Worm (Caenorhabditis elegans) whole organism, young adult: ENCODE results near the gene C52G5.3.
A peak's percentile ranks its signal among the peaks of the same experiment; 100 is the strongest.

Experiments used
- B0019.2 ChIP-seq: fragments of 200-800 bp; sonication (Bioruptor generic); conservative IDR thresholded peaks from 2 replicates; pipeline ENCODE4 v1.3.6; 2022; ENCODE audit warnings: missing genetic modification reagents, missing genetic modification characterization, missing compliant biosample characterization
- B0261.1 ChIP-seq: sonication (generic microtip); optimal IDR thresholded peaks from 2 replicates; lab custom pipeline; 2016; ENCODE audit warnings: mild to moderate bottlenecking, missing genetic modification characterization, moderate library complexity, missing compliant biosample characterization
- C06A6.2 ChIP-seq: fragments of 200-800 bp; sonication (Bioruptor generic); conservative IDR thresholded peaks from 2 replicates; pipeline ENCODE4 v1.3.6; 2022; ENCODE audit warnings: missing genetic modification characterization, missing compliant biosample characterization
- C17E4.6 ChIP-seq: fragments of 200-800 bp; sonication (Bioruptor generic); IDR thresholded peaks from 2 replicates; pipeline ENCODE4 v1.3.6; 2022; ENCODE audit warnings: missing genetic modification reagents, missing genetic modification characterization, missing compliant biosample characterization
- D2030.7 ChIP-seq: fragments of 200-800 bp; sonication (Bioruptor generic); IDR thresholded peaks from 2 replicates; pipeline ENCODE4 v1.3.6; 2022; ENCODE audit warnings: missing genetic modification reagents, missing genetic modification characterization, missing compliant biosample characterization
- F22D6.2 ChIP-seq: sonication (generic microtip); optimal IDR thresholded peaks from 2 replicates; lab custom pipeline; 2016; ENCODE audit warnings: mild to moderate bottlenecking, missing genetic modification characterization, missing compliant biosample characterization
- F52B5.7 ChIP-seq: sonication (generic microtip); optimal IDR thresholded peaks from 2 replicates; lab custom pipeline; 2016; ENCODE audit warnings: mild to moderate bottlenecking, missing genetic modification characterization, missing compliant biosample characterization
- F57A8.1 ChIP-seq: fragments of 200-800 bp; sonication (Bioruptor generic); optimal IDR thresholded peaks from 2 replicates; lab custom pipeline; 2018; ENCODE audit warnings: mild to moderate bottlenecking, missing genetic modification characterization, moderate library complexity, missing compliant biosample characterization
- F57C9.4 ChIP-seq: sonication (generic microtip); optimal IDR thresholded peaks from 2 replicates; lab custom pipeline; 2017; ENCODE audit warnings: mild to moderate bottlenecking, missing genetic modification characterization, missing compliant biosample characterization
- K11D2.4 ChIP-seq: fragments of 200-800 bp; sonication (Bioruptor generic); IDR thresholded peaks from 2 replicates; pipeline ENCODE4 v1.3.6; 2022; ENCODE audit warnings: missing genetic modification reagents, missing genetic modification characterization, missing compliant biosample characterization
- T26A5.8 ChIP-seq: sonication (generic microtip); optimal IDR thresholded peaks from 2 replicates; lab custom pipeline; 2016; ENCODE audit warnings: missing genetic modification characterization, missing compliant biosample characterization
- Y53G8AR.9 ChIP-seq: fragments of 200-800 bp; sonication (Bioruptor generic); conservative IDR thresholded peaks from 2 replicates; pipeline ENCODE4 v1.3.6; 2022; ENCODE audit warnings: missing genetic modification reagents, missing genetic modification characterization, missing compliant biosample characterization
- Y79H2A.3 ChIP-seq: fragments of 200-800 bp; sonication (Bioruptor generic); conservative IDR thresholded peaks from 2 replicates; pipeline ENCODE4 v1.3.6; 2022; ENCODE audit warnings: missing genetic modification reagents, missing genetic modification characterization, missing compliant biosample characterization
- ZK185.1 ChIP-seq: sonication (generic microtip); optimal IDR thresholded peaks from 2 replicates; lab custom pipeline; 2016; ENCODE audit warnings: mild to moderate bottlenecking, missing genetic modification characterization, missing compliant biosample characterization; ENCODE audit not compliant: poor library complexity, severe bottlenecking
- aptf-2 ChIP-seq: fragments of 200-800 bp; sonication (Bioruptor generic); conservative IDR thresholded peaks from 2 replicates; pipeline ENCODE4 v1.3.6; 2022; ENCODE audit warnings: missing genetic modification reagents, missing genetic modification characterization, missing compliant biosample characterization
- aptf-3 ChIP-seq: fragments of 200-800 bp; sonication (Bioruptor generic); IDR thresholded peaks from 2 replicates; pipeline ENCODE4 v1.3.6; 2022; ENCODE audit warnings: missing genetic modification characterization, missing compliant biosample characterization
- atf-7 ChIP-seq: sonication (generic microtip); optimal IDR thresholded peaks from 2 replicates; lab custom pipeline; 2017; ENCODE audit warnings: mild to moderate bottlenecking, missing genetic modification characterization, missing compliant biosample characterization
- bed-1 ChIP-seq: fragments of 200-800 bp; sonication (Bioruptor generic); IDR thresholded peaks from 2 replicates; pipeline ENCODE4 v1.3.6; 2022; ENCODE audit warnings: missing genetic modification reagents, missing genetic modification characterization, missing compliant biosample characterization
- bed-2 ChIP-seq: fragments of 200-800 bp; sonication (Bioruptor generic); IDR thresholded peaks from 2 replicates; pipeline ENCODE4 v1.3.6; 2022; ENCODE audit warnings: missing genetic modification reagents, missing genetic modification characterization, missing compliant biosample characterization
- ceh-100 ChIP-seq: fragments of 200-800 bp; sonication (Bioruptor generic); IDR thresholded peaks from 2 replicates; pipeline ENCODE4 v1.3.6; 2022; ENCODE audit warnings: missing genetic modification reagents, missing genetic modification characterization, missing compliant biosample characterization
- chd-7 ChIP-seq: sonication (generic microtip); optimal IDR thresholded peaks from 2 replicates; lab custom pipeline; 2016; ENCODE audit warnings: mild to moderate bottlenecking, missing genetic modification characterization, moderate library complexity, missing compliant biosample characterization
- ets-4 ChIP-seq: fragments of 200-800 bp; sonication (Bioruptor generic); optimal IDR thresholded peaks from 2 replicates; lab custom pipeline; 2018; ENCODE audit warnings: mild to moderate bottlenecking, missing genetic modification characterization, missing compliant biosample characterization
- gei-17 ChIP-seq: fragments of 200-800 bp; sonication (Bioruptor generic); optimal IDR thresholded peaks from 2 replicates; lab custom pipeline; 2018; ENCODE audit warnings: mild to moderate bottlenecking, missing genetic modification characterization, missing compliant biosample characterization
- hlh-12 ChIP-seq: sonication (generic microtip); optimal IDR thresholded peaks from 2 replicates; lab custom pipeline; 2016; ENCODE audit warnings: missing genetic modification characterization, missing compliant biosample characterization
- hmg-20 ChIP-seq: fragments of 200-800 bp; sonication (Bioruptor generic); IDR thresholded peaks from 2 replicates; pipeline ENCODE4 v1.3.6; 2022; ENCODE audit warnings: missing genetic modification reagents, missing genetic modification characterization, missing compliant biosample characterization
- hrde-1 ChIP-seq: sonication (generic microtip); optimal IDR thresholded peaks from 2 replicates; lab custom pipeline; 2016; ENCODE audit warnings: missing genetic modification characterization, mild to moderate bottlenecking, missing compliant biosample characterization, moderate library complexity, missing genotype, missing genetic modification reagents, borderline replicate concordance
- let-607 ChIP-seq, 2 experiments: fragments of 200-800 bp in 1 of 2; sonication (Bioruptor generic) in 1 of 2; sonication (generic microtip) in 1 of 2; optimal IDR thresholded peaks; 2 replicates each; lab custom pipeline; 2016 to 2018; ENCODE audit warnings: mild to moderate bottlenecking in 2 of 2, missing compliant biosample characterization in 2 of 2, missing genetic modification characterization in 2 of 2, moderate library complexity in 2 of 2, missing genotype in 1 of 2
- lin-26 ChIP-seq: fragments of 200-800 bp; sonication (Bioruptor generic); IDR thresholded peaks from 2 replicates; pipeline ENCODE4 v1.3.6; 2022; ENCODE audit warnings: missing genetic modification reagents, missing genetic modification characterization, missing compliant biosample characterization
- lin-40 ChIP-seq: sonication (generic microtip); optimal IDR thresholded peaks from 2 replicates; lab custom pipeline; 2016; ENCODE audit warnings: missing genetic modification characterization, mild to moderate bottlenecking, missing compliant biosample characterization, missing genotype, missing genetic modification reagents
- lin-54 ChIP-seq: fragments of 200-800 bp; sonication (Bioruptor generic); optimal IDR thresholded peaks from 2 replicates; lab custom pipeline; 2018; ENCODE audit warnings: mild to moderate bottlenecking, missing genetic modification characterization, missing compliant biosample characterization
- madf-3 ChIP-seq: fragments of 200-800 bp; sonication (Bioruptor generic); IDR thresholded peaks from 2 replicates; pipeline ENCODE4 v1.3.6; 2022; ENCODE audit warnings: missing genetic modification reagents, missing genetic modification characterization, missing compliant biosample characterization
- nfya-2 ChIP-seq: fragments of 200-800 bp; sonication (Bioruptor generic); IDR thresholded peaks from 2 replicates; pipeline ENCODE4 v1.3.6; 2022; ENCODE audit warnings: missing genetic modification reagents, missing genetic modification characterization, missing compliant biosample characterization
- nhr-80 ChIP-seq: sonication (generic microtip); optimal IDR thresholded peaks from 2 replicates; lab custom pipeline; 2016; ENCODE audit warnings: missing genetic modification characterization, missing compliant biosample characterization
- pha-4 ChIP-seq: fragments of 150-350 bp; sonication (generic microtip); optimal IDR thresholded peaks from 2 replicates; lab custom pipeline; 2014; ENCODE audit warnings: missing biosample characterization, missing genetic modification reagents, missing genetic modification characterization
- rpc-1 ChIP-seq, 2 experiments: fragments of 150-350 bp in 1 of 2; sonication (generic microtip) in 1 of 2; optimal IDR thresholded peaks; 2 replicates each; lab custom pipeline; 2014 to 2018; ENCODE audit warnings: missing biosample characterization in 1 of 2, missing genetic modification characterization in 1 of 2, missing genetic modification reagents in 1 of 2, missing genotype in 1 of 2
- snpc-1.1 ChIP-seq: sonication (generic microtip); optimal IDR thresholded peaks from 2 replicates; lab custom pipeline; 2017; ENCODE audit warnings: missing genetic modification characterization, mild to moderate bottlenecking, missing compliant biosample characterization, antibody characterized with exemption, moderate library complexity, missing genotype, missing genetic modification reagents; ENCODE audit not compliant: insufficient read depth
- snpc-1.3 ChIP-seq: sonication (generic microtip); optimal IDR thresholded peaks from 2 replicates; lab custom pipeline; 2017; ENCODE audit warnings: missing genetic modification characterization, mild to moderate bottlenecking, missing compliant biosample characterization, antibody characterized with exemption, moderate library complexity, missing genotype, missing genetic modification reagents; ENCODE audit not compliant: insufficient read depth
- sptf-2 ChIP-seq: fragments of 200-800 bp; sonication (Bioruptor generic); optimal IDR thresholded peaks from 2 replicates; lab custom pipeline; 2018; ENCODE audit warnings: mild to moderate bottlenecking, missing genetic modification characterization, missing compliant biosample characterization
- tbp1 ChIP-seq: fragments of 200-800 bp; sonication (Bioruptor generic); optimal IDR thresholded peaks from 2 replicates; lab custom pipeline; 2018; ENCODE audit warnings: mild to moderate bottlenecking, missing genetic modification characterization, missing compliant biosample characterization
- tbx-9 ChIP-seq: sonication (generic microtip); optimal IDR thresholded peaks from 2 replicates; lab custom pipeline; 2016; ENCODE audit warnings: borderline replicate concordance, missing genetic modification characterization, inconsistent platforms, missing compliant biosample characterization
- tlf-1 ChIP-seq: fragments of 200-800 bp; sonication (Bioruptor generic); optimal IDR thresholded peaks from 2 replicates; lab custom pipeline; 2018; ENCODE audit warnings: mild to moderate bottlenecking, missing genetic modification characterization, missing compliant biosample characterization
- unc-62 ChIP-seq: fragments of 150-350 bp; optimal IDR thresholded peaks from 2 replicates; lab custom pipeline; 2014; ENCODE audit warnings: missing biosample characterization, missing genetic modification reagents, missing genetic modification characterization
- xnd-1 ChIP-seq: sonication (generic microtip); optimal IDR thresholded peaks from 2 replicates; lab custom pipeline; 2016; ENCODE audit warnings: missing genotype, missing genetic modification reagents, missing genetic modification characterization, missing compliant biosample characterization
- zim-3 ChIP-seq: sonication (generic microtip); optimal IDR thresholded peaks from 2 replicates; lab custom pipeline; 2017; ENCODE audit warnings: mild to moderate bottlenecking, missing genetic modification characterization, moderate library complexity, missing compliant biosample characterization
- ztf-18 ChIP-seq: sonication (generic microtip); optimal IDR thresholded peaks from 2 replicates; lab custom pipeline; 2016; ENCODE audit warnings: missing genotype, mild to moderate bottlenecking, missing genetic modification characterization, missing compliant biosample characterization
- ztf-22 ChIP-seq: fragments of 200-800 bp; sonication (Bioruptor generic); optimal IDR thresholded peaks from 2 replicates; lab custom pipeline; 2018; ENCODE audit warnings: mild to moderate bottlenecking, missing genetic modification characterization, moderate library complexity, missing compliant biosample characterization
- ztf-3 ChIP-seq: fragments of 200-800 bp; sonication (Bioruptor generic); optimal IDR thresholded peaks from 2 replicates; lab custom pipeline; 2018; ENCODE audit warnings: mild to moderate bottlenecking, missing genetic modification characterization, missing compliant biosample characterization
- ztf-6 ChIP-seq: fragments of 200-800 bp; sonication (Bioruptor generic); IDR thresholded peaks from 2 replicates; pipeline ENCODE4 v1.3.6; 2022; ENCODE audit warnings: missing genetic modification reagents, missing genetic modification characterization, missing compliant biosample characterization

C52G5.3 gene

ce11 chrX:12860711-12861287, 14.9 kb upstream of the C52G5.3 start, which contains the start of gene T14G8.3:
T14G8.3 (plus strand) TSS chrX:12861237.
- TF ChIP-seq lin-26 (GFP tag; lab: Robert Waterston, UW): no peak
- no peak for TF ChIP-seq snpc-1.1 (tag; lab: Kevin White, UChicago)
- TF ChIP-seq aptf-2: no peak
- no peak for TF ChIP-seq zim-3 (tag; lab: Kevin White, UChicago)
- TF ChIP-seq C17E4.6 (GFP tag; lab: Robert Waterston, UW): no peak
- no peak for TF ChIP-seq F22D6.2 (tag; lab: Kevin White, UChicago)
- peak; percentile 69 for TF ChIP-seq nhr-80 (tag; lab: Kevin White, UChicago)
- TF ChIP-seq ztf-18 (tag; lab: Kevin White, UChicago): peak; percentile 90
- no peak for TF ChIP-seq chd-7 (tag; lab: Kevin White, UChicago)
- no peak for TF ChIP-seq tlf-1
- no peak for TF ChIP-seq xnd-1 (tag; lab: Kevin White, UChicago)
- TF ChIP-seq atf-7 (tag; lab: Kevin White, UChicago): no peak
- no peak for TF ChIP-seq hrde-1 (tag; lab: Kevin White, UChicago)
- no peak for TF ChIP-seq D2030.7 (GFP tag; lab: Robert Waterston, UW)
- no peak for TF ChIP-seq ztf-6 (GFP tag; lab: Robert Waterston, UW)
- TF ChIP-seq hmg-20 (GFP tag; lab: Robert Waterston, UW): no peak
- no peak for TF ChIP-seq tbx-9
- peak; percentile 44 for TF ChIP-seq lin-40
- no peak for TF ChIP-seq bed-2 (GFP tag; lab: Robert Waterston, UW)
- no peak for TF ChIP-seq bed-1 (GFP tag; lab: Robert Waterston, UW)
- TF ChIP-seq K11D2.4: no peak
- no peak for TF ChIP-seq ceh-100 (GFP tag; lab: Robert Waterston, UW)
- TF ChIP-seq T26A5.8 (tag; lab: Kevin White, UChicago): no peak
- no peak for TF ChIP-seq pha-4
- no peak for TF ChIP-seq C06A6.2
- no peak for TF ChIP-seq ets-4 (GFP tag; lab: Kevin White, UChicago)
- TF ChIP-seq unc-62: no peak
- TF ChIP-seq F57C9.4 (tag; lab: Kevin White, UChicago): no peak
- TF ChIP-seq ztf-3 (GFP tag; lab: Kevin White, UChicago): no peak
- TF ChIP-seq aptf-3 (GFP tag; lab: Robert Waterston, UW): no peak
- peak; percentile 17 for TF ChIP-seq tbp1 (GFP tag; lab: Kevin White, UChicago)
- no peak for TF ChIP-seq gei-17 (GFP tag; lab: Kevin White, UChicago)
- TF ChIP-seq madf-3: no peak
- TF ChIP-seq Y79H2A.3 (GFP tag; lab: Robert Waterston, UW): no peak
- no peak for TF ChIP-seq sptf-2 (GFP tag; lab: Kevin White, UChicago)
- TF ChIP-seq B0261.1 (tag; lab: Kevin White, UChicago): no peak
- TF ChIP-seq F52B5.7 (tag; lab: Kevin White, UChicago): no peak
- no peak for TF ChIP-seq lin-54 (GFP tag; lab: Kevin White, UChicago)
- TF ChIP-seq B0019.2 (GFP tag; lab: Robert Waterston, UW): no peak
- TF ChIP-seq ZK185.1 (tag; lab: Kevin White, UChicago): no peak
- no peak for TF ChIP-seq nfya-2 (GFP tag; lab: Robert Waterston, UW)
- TF ChIP-seq F57A8.1: no peak
- peak; percentile 96 to 98 for TF ChIP-seq let-607 (tag; optimal IDR thresholded peaks at IDR 0.05; lab: Kevin White, UChicago)
- no peak for TF ChIP-seq ztf-22 (GFP tag; lab: Kevin White, UChicago)
- no peak for TF ChIP-seq hlh-12 (tag; lab: Kevin White, UChicago)
- TF ChIP-seq rpc-1 (optimal IDR thresholded peaks at IDR 0.05; lab: Kevin White, UChicago): no peak
- TF ChIP-seq rpc-1 (tag; optimal IDR thresholded peaks at IDR 0.05; lab: Kevin White, UChicago): no peak
- TF ChIP-seq Y53G8AR.9 (GFP tag; lab: Robert Waterston, UW): no peak
- no peak for TF ChIP-seq snpc-1.3 (tag; lab: Kevin White, UChicago)
